Fruit fly (Drosophila melanogaster) whole organism, embryonic: ENCODE measurements around the gene Nsun5.
A peak's percentile ranks its signal among the peaks of the same experiment; 100 is the strongest.

Experiments
- CG10209 ChIP-seq: fragments of 200-800 bp; sonication (Bioruptor generic); optimal IDR thresholded peaks from 3 replicates; lab custom pipeline; 2017; ENCODE audit warnings: missing biosample characterization, mild to moderate bottlenecking, missing genetic modification characterization, missing genetic modification reagents
- CG10366 ChIP-seq: fragments of 200-800 bp; sonication (Bioruptor generic); IDR thresholded peaks from 2 replicates; pipeline ENCODE4 v1.3.6; 2022; ENCODE audit warnings: missing biosample characterization, missing genetic modification characterization
- CG10959 ChIP-seq: fragments of 200-800 bp; sonication (Bioruptor generic); IDR thresholded peaks from 2 replicates; pipeline ENCODE4 v1.3.6; 2022; ENCODE audit warnings: missing biosample characterization, missing genetic modification characterization
- CG12071 ChIP-seq: fragments of 200-800 bp; sonication (Bioruptor generic); optimal IDR thresholded peaks from 3 replicates; lab custom pipeline; 2018; ENCODE audit warnings: missing biosample characterization, mild to moderate bottlenecking, missing genetic modification characterization
- CG12391 ChIP-seq: fragments of 200-800 bp; sonication (Bioruptor generic); optimal IDR thresholded peaks from 3 replicates; lab custom pipeline; 2018; ENCODE audit warnings: missing biosample characterization, mild to moderate bottlenecking, missing genetic modification characterization, moderate library complexity
- CG13296 ChIP-seq: fragments of 200-800 bp; sonication (Bioruptor generic); optimal IDR thresholded peaks from 3 replicates; lab custom pipeline; 2018; ENCODE audit warnings: missing biosample characterization, mild to moderate bottlenecking, missing genetic modification characterization
- CG14014 ChIP-seq: fragments of 200-800 bp; sonication (Bioruptor generic); IDR thresholded peaks from 2 replicates; pipeline ENCODE4 v1.3.6; 2022; ENCODE audit warnings: missing biosample characterization, missing genetic modification characterization
- CG1647 ChIP-seq: fragments of 200-800 bp; sonication (Bioruptor generic); optimal IDR thresholded peaks from 3 replicates; lab custom pipeline; 2016; ENCODE audit warnings: missing biosample characterization, missing genetic modification characterization
- CG16813 ChIP-seq: fragments of 200-800 bp; sonication (Bioruptor generic); IDR thresholded peaks from 3 replicates; pipeline ENCODE4 v1.3.6; 2022; ENCODE audit warnings: missing biosample characterization, missing genetic modification characterization; ENCODE audit not compliant: partially characterized antibody
- CG17361 ChIP-seq: fragments of 200-800 bp; sonication (Bioruptor generic); IDR thresholded peaks from 3 replicates; pipeline ENCODE4 v1.3.6; 2022; ENCODE audit warnings: missing biosample characterization, missing genetic modification characterization
- CG17568 ChIP-seq: fragments of 200-800 bp; sonication (Bioruptor generic); optimal IDR thresholded peaks from 2 replicates; lab custom pipeline; 2018; ENCODE audit warnings: missing biosample characterization, mild to moderate bottlenecking, missing genetic modification characterization, moderate library complexity
- CG1792 ChIP-seq: fragments of 200-800 bp; sonication (Bioruptor generic); optimal IDR thresholded peaks from 2 replicates; lab custom pipeline; 2016; ENCODE audit warnings: missing biosample characterization, missing genetic modification characterization
- CG30403 ChIP-seq: fragments of 200-800 bp; sonication (Bioruptor generic); optimal IDR thresholded peaks from 3 replicates; lab custom pipeline; 2016; ENCODE audit warnings: missing biosample characterization, missing genetic modification characterization
- CG3281 ChIP-seq: fragments of 200-800 bp; sonication (Bioruptor generic); optimal IDR thresholded peaks from 3 replicates; lab custom pipeline; 2017; ENCODE audit warnings: missing biosample characterization, mild to moderate bottlenecking, missing genetic modification characterization
- CG34224 ChIP-seq: fragments of 200-800 bp; sonication (Bioruptor generic); IDR thresholded peaks from 3 replicates; pipeline ENCODE4 v1.3.6; 2022; ENCODE audit warnings: missing biosample characterization, missing genetic modification characterization; ENCODE audit not compliant: partially characterized antibody
- CG42726 ChIP-seq: fragments of 200-800 bp; sonication (Bioruptor generic); IDR thresholded peaks from 2 replicates; pipeline ENCODE4 v1.3.6; 2022; ENCODE audit warnings: missing biosample characterization, missing genetic modification characterization; ENCODE audit not compliant: partially characterized antibody
- CG9609 ChIP-seq: fragments of 200-800 bp; sonication (Bioruptor generic); optimal IDR thresholded peaks from 3 replicates; lab custom pipeline; 2016; ENCODE audit warnings: missing biosample characterization, missing genetic modification characterization
- CHES-1-like ChIP-seq: fragments of 200-800 bp; sonication (Bioruptor generic); optimal IDR thresholded peaks from 2 replicates; lab custom pipeline; 2016; ENCODE audit warnings: missing biosample characterization, missing genetic modification characterization
- Dip3 ChIP-seq: fragments of 200-800 bp; sonication (Bioruptor generic); optimal IDR thresholded peaks from 3 replicates; lab custom pipeline; 2016; ENCODE audit warnings: missing biosample characterization, missing genetic modification characterization
- Doc2 ChIP-seq: fragments of 200-800 bp; sonication (Bioruptor generic); IDR thresholded peaks from 2 replicates; pipeline ENCODE4 v1.3.6; 2022; ENCODE audit warnings: missing biosample characterization, missing genetic modification characterization
- Dp ChIP-seq: fragments of 200-800 bp; sonication (Bioruptor generic); optimal IDR thresholded peaks from 2 replicates; lab custom pipeline; 2018; ENCODE audit warnings: missing biosample characterization, mild to moderate bottlenecking, missing genetic modification characterization, moderate library complexity
- Drgx ChIP-seq: fragments of 200-800 bp; sonication (Bioruptor generic); IDR thresholded peaks from 2 replicates; pipeline ENCODE4 v1.3.6; 2022; ENCODE audit warnings: missing biosample characterization, missing genetic modification characterization
- Ets65A ChIP-seq: fragments of 200-800 bp; sonication (Bioruptor generic); peaks from one replicate; lab custom pipeline; 2016; ENCODE audit warnings: missing biosample characterization, missing genetic modification characterization
- Hey ChIP-seq: fragments of 200-800 bp; sonication (Bioruptor generic); optimal IDR thresholded peaks from 3 replicates; lab custom pipeline; 2018; ENCODE audit warnings: missing biosample characterization, mild to moderate bottlenecking, missing genetic modification characterization
- Jarid2 ChIP-seq: fragments of 200-800 bp; sonication (Bioruptor generic); optimal IDR thresholded peaks from 3 replicates; lab custom pipeline; 2017; ENCODE audit warnings: mild to moderate bottlenecking, missing biosample characterization, missing genetic modification reagents, missing genetic modification characterization
- MTF-1 ChIP-seq: fragments of 200-800 bp; sonication (Bioruptor generic); optimal IDR thresholded peaks from 2 replicates; lab custom pipeline; 2018; ENCODE audit warnings: missing biosample characterization, mild to moderate bottlenecking, missing genetic modification characterization, borderline replicate concordance
- Mad ChIP-seq: fragments of 200-800 bp; sonication (Bioruptor generic); optimal IDR thresholded peaks from 2 replicates; lab custom pipeline; 2016; ENCODE audit warnings: missing biosample characterization, missing genetic modification characterization
- Meics ChIP-seq: fragments of 200-800 bp; sonication (Bioruptor generic); optimal IDR thresholded peaks from 2 replicates; lab custom pipeline; 2017; ENCODE audit warnings: missing biosample characterization, mild to moderate bottlenecking, missing genetic modification characterization
- Ptx1 ChIP-seq: fragments of 200-800 bp; sonication (Bioruptor generic); IDR thresholded peaks from 2 replicates; pipeline ENCODE4 v1.3.6; 2022; ENCODE audit warnings: missing biosample characterization, missing genetic modification characterization
- TFAM ChIP-seq: fragments of 200-800 bp; sonication (Bioruptor generic); optimal IDR thresholded peaks from 2 replicates; lab custom pipeline; 2017; ENCODE audit warnings: missing biosample characterization, missing genetic modification characterization, inconsistent platforms
- chm ChIP-seq: fragments of 200-800 bp; sonication (Bioruptor generic); IDR thresholded peaks from 2 replicates; pipeline ENCODE4 v1.3.6; 2022; ENCODE audit warnings: missing biosample characterization, missing genetic modification characterization
- dati ChIP-seq: fragments of 200-800 bp; sonication (Bioruptor generic); IDR thresholded peaks from 2 replicates; pipeline ENCODE4 v1.3.6; 2022; ENCODE audit warnings: missing biosample characterization, missing genetic modification characterization
- dimm ChIP-seq: fragments of 200-800 bp; sonication (Bioruptor generic); IDR thresholded peaks from 2 replicates; pipeline ENCODE4 v1.3.6; 2022; ENCODE audit warnings: missing biosample characterization, missing genetic modification characterization
- dmrt11E ChIP-seq: fragments of 200-800 bp; sonication (Bioruptor generic); optimal IDR thresholded peaks from 3 replicates; lab custom pipeline; 2018; ENCODE audit warnings: missing biosample characterization, mild to moderate bottlenecking, missing genetic modification characterization, moderate library complexity
- eve ChIP-seq, 2 experiments: fragments of >200 bp; optimal IDR thresholded peaks; 2 replicates each; lab custom pipeline; 2017; ENCODE audit warnings: missing biosample characterization in 2 of 2, missing genetic modification characterization in 2 of 2
- ewg ChIP-seq: fragments of 200-800 bp; sonication (Bioruptor generic); optimal IDR thresholded peaks from 3 replicates; lab custom pipeline; 2017; ENCODE audit warnings: mild to moderate bottlenecking, missing biosample characterization, missing genetic modification reagents, missing genetic modification characterization
- exex ChIP-seq: fragments of 200-800 bp; sonication (Bioruptor generic); optimal IDR thresholded peaks from 4 replicates; lab custom pipeline; 2018; ENCODE audit warnings: missing biosample characterization, mild to moderate bottlenecking, missing genetic modification characterization, moderate library complexity
- gcm ChIP-seq: fragments of 200-800 bp; sonication (Bioruptor generic); optimal IDR thresholded peaks from 2 replicates; lab custom pipeline; 2019; ENCODE audit warnings: missing biosample characterization, mild to moderate bottlenecking, missing genetic modification characterization, moderate library complexity
- jing ChIP-seq: fragments of 200-800 bp; sonication (Bioruptor generic); optimal IDR thresholded peaks from 2 replicates; lab custom pipeline; 2018; ENCODE audit warnings: missing biosample characterization, mild to moderate bottlenecking, missing genetic modification characterization
- lilli ChIP-seq: fragments of 200-800 bp; sonication (Bioruptor generic); optimal IDR thresholded peaks from 3 replicates; lab custom pipeline; 2016; ENCODE audit warnings: missing biosample characterization, missing genetic modification characterization
- mirr ChIP-seq: fragments of 200-800 bp; sonication (Bioruptor generic); optimal IDR thresholded peaks from 3 replicates; lab custom pipeline; 2018; ENCODE audit warnings: missing biosample characterization, mild to moderate bottlenecking, missing genetic modification characterization
- otp ChIP-seq: fragments of 200-800 bp; sonication (Bioruptor generic); IDR thresholded peaks from 3 replicates; pipeline ENCODE4, ENCODE4 v1.3.6; 2022; ENCODE audit warnings: missing biosample characterization, missing genetic modification characterization
- pita ChIP-seq: fragments of 200-800 bp; sonication (Bioruptor generic); optimal IDR thresholded peaks from 2 replicates; lab custom pipeline; 2017; ENCODE audit warnings: missing biosample characterization, mild to moderate bottlenecking, missing genetic modification characterization
- psq ChIP-seq: fragments of 200-800 bp; sonication (Bioruptor generic); optimal IDR thresholded peaks from 2 replicates; lab custom pipeline; 2017; ENCODE audit warnings: missing biosample characterization, missing genetic modification characterization
- slou ChIP-seq: fragments of 200-800 bp; sonication (Bioruptor generic); optimal IDR thresholded peaks from 3 replicates; lab custom pipeline; 2016; ENCODE audit warnings: missing biosample characterization, missing genetic modification characterization
- sr ChIP-seq: fragments of 200-800 bp; sonication (Bioruptor generic); IDR thresholded peaks from 3 replicates; pipeline ENCODE4 v1.3.6; 2022; ENCODE audit warnings: missing biosample characterization, missing genetic modification characterization
- tll ChIP-seq, 2 experiments: fragments of 200-800 bp in 1 of 2; fragments of >200 bp in 1 of 2; sonication (Bioruptor generic) in 1 of 2; optimal IDR thresholded peaks; 2 replicates each; lab custom pipeline; 2017 to 2019; ENCODE audit warnings: missing biosample characterization in 2 of 2, missing genetic modification characterization in 2 of 2, mild to moderate bottlenecking in 1 of 2, moderate library complexity in 1 of 2
- toy ChIP-seq: fragments of 200-800 bp; sonication (Bioruptor generic); IDR thresholded peaks from 2 replicates; pipeline ENCODE4 v1.3.6; 2022; ENCODE audit warnings: missing biosample characterization, missing genetic modification characterization
- trem ChIP-seq: fragments of 200-800 bp; optimal IDR thresholded peaks from 3 replicates; lab custom pipeline; 2019; ENCODE audit warnings: missing biosample characterization, mild to moderate bottlenecking, missing genetic modification characterization, moderate library complexity

Nsun5 gene

DNA sequence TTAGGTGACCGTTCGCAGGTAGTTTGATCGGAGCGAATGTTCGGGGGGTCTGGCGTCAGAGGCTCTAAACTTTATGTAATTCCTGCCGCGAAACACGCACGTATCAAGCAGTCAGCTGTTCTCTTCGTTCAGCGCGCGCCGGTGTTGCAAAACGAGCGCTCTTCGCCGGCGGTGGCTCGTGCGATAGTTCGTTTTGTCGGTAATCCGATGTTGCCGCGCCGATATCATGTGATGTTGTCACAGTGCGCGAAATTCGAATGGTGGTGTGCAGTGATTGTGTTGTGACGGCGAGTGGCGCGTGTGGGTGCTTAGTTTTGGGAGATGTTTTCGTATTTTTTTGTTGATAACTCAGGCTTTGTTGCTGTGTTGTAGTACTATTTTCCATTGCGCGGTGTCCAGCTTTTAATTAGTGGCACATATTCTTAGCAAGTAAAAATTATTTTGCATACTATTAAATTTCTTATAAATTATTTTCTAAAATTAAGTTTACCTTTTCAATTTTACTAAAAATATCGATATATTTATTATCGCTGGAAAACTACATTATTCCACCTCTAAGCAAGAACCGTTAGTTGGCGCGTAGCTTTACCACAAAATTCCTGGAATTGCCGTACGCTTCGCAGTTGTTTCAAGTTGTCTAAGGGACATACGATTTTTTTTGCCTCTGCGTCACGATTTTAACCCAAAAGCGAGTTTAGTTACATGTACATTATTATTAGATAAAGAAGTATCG is 5.3 kb downstream of the Nsun5 start, which contains the start of gene nanos (continued):
- TF ChIP-seq CG30403 (GFP tag; lab: Kevin White, UChicago) (peak; percentile 57), Hey (peak; percentile 39), psq (no peak), pita (GFP tag; lab: Kevin White, UChicago) (no peak), chm (no peak), Dp (GFP tag; lab: Kevin White, UChicago) (peak; percentile 99), CG1647 (GFP tag; lab: Kevin White, UChicago) (peak; percentile 60), jing (GFP tag; lab: Kevin White, UChicago) (no peak), Dip3 (peak; percentile 80), slou (GFP tag; lab: Kevin White, UChicago) (no peak), Mad (peak; percentile 85), eve (GFP tag; optimal IDR thresholded peaks at IDR 0.05; lab: Kevin White, UChicago) (no peak), CG10366 (GFP tag; lab: Robert Waterston, UW) (peak; percentile 58), Drgx (GFP tag; lab: Robert Waterston, UW) (peak; percentile 29; the same call in 1 of the 2 replicates), mirr (GFP tag; lab: Kevin White, UChicago) (peak; percentile 63), ewg (GFP tag; lab: Kevin White, UChicago) (peak; percentile 56), CG12391 (tag; lab: Kevin White, UChicago) (peak; percentile 64), Doc2 (GFP tag; lab: Robert Waterston, UW) (no peak), CHES-1-like (peak; percentile 76), gcm (GFP tag; lab: Kevin White, UChicago) (no peak), TFAM (GFP tag; lab: Kevin White, UChicago) (no peak), toy (peak; percentile 12; the same call in 1 of the 2 replicates), CG1792 (GFP tag; lab: Kevin White, UChicago) (peak; percentile 11), CG17568 (GFP tag; lab: Kevin White, UChicago) (no peak), lilli (GFP tag; lab: Kevin White, UChicago) (peak; percentile 83), CG12071 (GFP tag; lab: Kevin White, UChicago) (no peak), otp (GFP tag; lab: Robert Waterston, UW) (no peak), tll (GFP tag; optimal IDR thresholded peaks at IDR 0.05; lab: Kevin White, UChicago) (no peak), CG14014 (GFP tag; lab: Robert Waterston, UW) (peak; percentile 49; the same call in 1 of the 2 replicates), CG13296 (GFP tag; lab: Kevin White, UChicago) (peak; percentile 45), dmrt11E (tag; lab: Kevin White, UChicago) (no peak), CG10959 (no peak), sr (peak; percentile 45; the same call in 1 of the 3 replicates), trem (tag; lab: Kevin White, UChicago) (peak; percentile 52), CG17361 (peak; percentile 49; the same call in 1 of the 3 replicates), CG10209 (GFP tag; lab: Kevin White, UChicago) (peak; percentile 65), Ptx1 (GFP tag; lab: Robert Waterston, UW) (peak; percentile 66), exex (no peak), CG42726 (GFP tag; lab: Robert Waterston, UW) (peak; percentile 99), CG3281 (peak; percentile 33), CG9609 (GFP tag; lab: Kevin White, UChicago) (peak; percentile 81), CG34224 (GFP tag; lab: Robert Waterston, UW) (peak; percentile 99), dati (GFP tag; lab: Robert Waterston, UW) (no peak), Ets65A (GFP tag; lab: Kevin White, UChicago) (peak; percentile 96), MTF-1 (GFP tag; lab: Kevin White, UChicago) (peak; percentile 32), Jarid2 (GFP tag; lab: Kevin White, UChicago) (no peak), CG16813 (peak; percentile 99), Meics (peak; percentile 49), dimm (GFP tag; lab: Robert Waterston, UW) (no peak)
